Worm (Caenorhabditis elegans) whole organism, L3 larva: ENCODE results near the gene F14D2.15.

Source experiments
- ZK546.5 ChIP-seq: sonication (generic microtip); optimal IDR thresholded peaks from 2 replicates; lab custom pipeline; 2017; ENCODE audit warnings: missing biosample characterization, missing genetic modification characterization
- aly-2 ChIP-seq: fragments of 150-350 bp; optimal IDR thresholded peaks from 2 replicates; lab custom pipeline; 2014; ENCODE audit warnings: missing biosample characterization, missing genetic modification characterization
- ceh-16 ChIP-seq: sonication (generic microtip); optimal IDR thresholded peaks from 2 replicates; lab custom pipeline; 2017; ENCODE audit warnings: missing biosample characterization, missing genetic modification characterization
- ceh-28 ChIP-seq: fragments of 150-350 bp; optimal IDR thresholded peaks from 2 replicates; lab custom pipeline; 2014; ENCODE audit warnings: missing biosample characterization, missing genetic modification reagents, missing genetic modification characterization
- ceh-82 ChIP-seq: fragments of 150-350 bp; optimal IDR thresholded peaks from 2 replicates; lab custom pipeline; 2014; ENCODE audit warnings: missing biosample characterization, missing genetic modification characterization
- egl-27 ChIP-seq: sonication (generic microtip); optimal IDR thresholded peaks from 4 replicates; lab custom pipeline; 2017; ENCODE audit warnings: missing biosample characterization, missing genetic modification reagents, missing genetic modification characterization
- egl-5 ChIP-seq: fragments of 150-350 bp; optimal IDR thresholded peaks from 2 replicates; lab custom pipeline; 2017; ENCODE audit warnings: missing biosample characterization, missing genetic modification reagents, missing genetic modification characterization, inconsistent platforms
- elt-1 ChIP-seq: fragments of 150-350 bp; optimal IDR thresholded peaks from 2 replicates; lab custom pipeline; 2014; ENCODE audit warnings: missing biosample characterization, missing genetic modification characterization
- elt-2 ChIP-seq: sonication (generic microtip); optimal IDR thresholded peaks from 2 replicates; lab custom pipeline; 2016; ENCODE audit warnings: missing genetic modification reagents, mild to moderate bottlenecking, missing genetic modification characterization, missing compliant biosample characterization
- elt-3 ChIP-seq, 3 experiments: fragments of 150-350 bp in 1 of 3; sonication (generic microtip) in 2 of 3; optimal IDR thresholded peaks; 2 replicates in 2 of 3; 4 replicates in 1 of 3; lab custom pipeline; 2014 to 2017; ENCODE audit warnings: missing biosample characterization in 3 of 3, missing genetic modification characterization in 3 of 3
- eor-1 ChIP-seq, 2 experiments: fragments of 150-350 bp; optimal IDR thresholded peaks; 2 replicates each; lab custom pipeline; 2014 to 2018; ENCODE audit warnings: missing biosample characterization in 2 of 2, missing genetic modification characterization in 2 of 2
- fkh-10 ChIP-seq: sonication (generic microtip); optimal IDR thresholded peaks from 2 replicates; lab custom pipeline; 2017; ENCODE audit warnings: missing biosample characterization, missing genetic modification reagents, missing genetic modification characterization
- fkh-2 ChIP-seq: fragments of 150-350 bp; optimal IDR thresholded peaks from 2 replicates; lab custom pipeline; 2014; ENCODE audit warnings: missing biosample characterization, missing genetic modification reagents, missing genetic modification characterization
- fos-1 ChIP-seq: fragments of 150-350 bp; optimal IDR thresholded peaks from 2 replicates; lab custom pipeline; 2014; ENCODE audit warnings: missing biosample characterization, missing genetic modification characterization
- hmg-11 ChIP-seq: sonication (generic microtip); optimal IDR thresholded peaks from 2 replicates; lab custom pipeline; 2016; ENCODE audit warnings: missing genetic modification characterization, missing compliant biosample characterization
- lin-15B ChIP-seq: fragments of 150-350 bp; optimal IDR thresholded peaks from 2 replicates; lab custom pipeline; 2014; ENCODE audit warnings: missing biosample characterization, missing genetic modification characterization
- lin-39 ChIP-seq: fragments of 150-350 bp; optimal IDR thresholded peaks from 2 replicates; lab custom pipeline; 2018; ENCODE audit warnings: missing biosample characterization, missing genetic modification reagents, missing genetic modification characterization
- mdl-1 ChIP-seq: fragments of 150-350 bp; optimal IDR thresholded peaks from 2 replicates; lab custom pipeline; 2014; ENCODE audit warnings: missing biosample characterization, missing genetic modification characterization
- mml-1 ChIP-seq: fragments of 150-350 bp; sonication (generic microtip); optimal IDR thresholded peaks from 3 replicates; lab custom pipeline; 2014; ENCODE audit warnings: missing biosample characterization, missing genetic modification characterization
- nhr-12 ChIP-seq: fragments of 150-350 bp; optimal IDR thresholded peaks from 2 replicates; lab custom pipeline; 2014; ENCODE audit warnings: missing biosample characterization, missing genetic modification characterization
- nhr-23 ChIP-seq: fragments of 150-350 bp; optimal IDR thresholded peaks from 2 replicates; lab custom pipeline; 2014; ENCODE audit warnings: missing biosample characterization, missing genetic modification reagents, missing genetic modification characterization
- nhr-25 ChIP-seq: sonication (generic microtip); optimal IDR thresholded peaks from 2 replicates; lab custom pipeline; 2017; ENCODE audit warnings: missing biosample characterization, missing genetic modification characterization
- nhr-28 ChIP-seq: fragments of 150-350 bp; optimal IDR thresholded peaks from 2 replicates; lab custom pipeline; 2014; ENCODE audit warnings: missing biosample characterization, missing genetic modification characterization
- nhr-43 ChIP-seq: sonication (generic microtip); optimal IDR thresholded peaks from 2 replicates; lab custom pipeline; 2016; ENCODE audit warnings: mild to moderate bottlenecking, missing genetic modification characterization, missing compliant biosample characterization; ENCODE audit not compliant: poor library complexity, severe bottlenecking
- nhr-67 ChIP-seq: fragments of 150-350 bp; optimal IDR thresholded peaks from 2 replicates; lab custom pipeline; 2014; ENCODE audit warnings: missing biosample characterization, missing genetic modification characterization
- nhr-76 ChIP-seq: fragments of 150-350 bp; sonication (generic microtip); optimal IDR thresholded peaks from 5 replicates; lab custom pipeline; 2014; ENCODE audit warnings: missing biosample characterization, missing genetic modification characterization
- nhr-77 ChIP-seq: fragments of 150-350 bp; optimal IDR thresholded peaks from 2 replicates; lab custom pipeline; 2014; ENCODE audit warnings: missing biosample characterization, missing genetic modification characterization
- pha-4 ChIP-seq: fragments of 150-350 bp; optimal IDR thresholded peaks from 2 replicates; lab custom pipeline; 2014; ENCODE audit warnings: missing biosample characterization, missing genetic modification reagents, missing genetic modification characterization
- pqm-1 ChIP-seq: fragments of 150-350 bp; optimal IDR thresholded peaks from 2 replicates; lab custom pipeline; 2017; ENCODE audit warnings: missing biosample characterization, missing genetic modification characterization, inconsistent platforms
- skn-1 ChIP-seq: fragments of 150-350 bp; optimal IDR thresholded peaks from 2 replicates; lab custom pipeline; 2014; ENCODE audit warnings: missing biosample characterization, missing genetic modification characterization
- snpc-4 ChIP-seq: fragments of 150-350 bp; optimal IDR thresholded peaks from 2 replicates; lab custom pipeline; 2014; ENCODE audit warnings: missing biosample characterization, missing genetic modification characterization
- tbx-2 ChIP-seq: sonication (generic microtip); optimal IDR thresholded peaks from 2 replicates; lab custom pipeline; 2016; ENCODE audit warnings: mild to moderate bottlenecking, missing genetic modification characterization, missing compliant biosample characterization
- unc-39 ChIP-seq: sonication (generic microtip); optimal IDR thresholded peaks from 4 replicates; lab custom pipeline; 2017; ENCODE audit warnings: missing biosample characterization, missing genetic modification characterization
- unc-62 ChIP-seq: fragments of 150-350 bp; sonication (generic microtip); optimal IDR thresholded peaks from 4 replicates; lab custom pipeline; 2014; ENCODE audit warnings: missing biosample characterization, missing genetic modification reagents, missing genetic modification characterization
- zag-1 ChIP-seq: fragments of 150-350 bp; optimal IDR thresholded peaks from 2 replicates; lab custom pipeline; 2014; ENCODE audit warnings: missing biosample characterization, missing genetic modification characterization
- ztf-11 ChIP-seq: fragments of 150-350 bp; optimal IDR thresholded peaks from 2 replicates; lab custom pipeline; 2014; ENCODE audit warnings: missing biosample characterization, missing genetic modification characterization

Gene F14D2.15

ce11 chrII:3346328-3346780 is 2.7 kb upstream of the F14D2.15 start, which contains the start of gene bath-30:
bath-30 (minus strand) TSS chrII:3346378.
- TF ChIP-seq fos-1 (tag; lab: Kevin White, UChicago) = no peak
- no peak for TF ChIP-seq mdl-1 (tag; lab: Kevin White, UChicago)
- no peak for TF ChIP-seq fkh-10 (GFP tag; lab: Kevin White, UChicago)
- no peak for TF ChIP-seq tbx-2
- TF ChIP-seq egl-5 (tag; lab: Kevin White, UChicago) = no peak
- no peak for TF ChIP-seq nhr-12 (tag; lab: Kevin White, UChicago)

DNA sequence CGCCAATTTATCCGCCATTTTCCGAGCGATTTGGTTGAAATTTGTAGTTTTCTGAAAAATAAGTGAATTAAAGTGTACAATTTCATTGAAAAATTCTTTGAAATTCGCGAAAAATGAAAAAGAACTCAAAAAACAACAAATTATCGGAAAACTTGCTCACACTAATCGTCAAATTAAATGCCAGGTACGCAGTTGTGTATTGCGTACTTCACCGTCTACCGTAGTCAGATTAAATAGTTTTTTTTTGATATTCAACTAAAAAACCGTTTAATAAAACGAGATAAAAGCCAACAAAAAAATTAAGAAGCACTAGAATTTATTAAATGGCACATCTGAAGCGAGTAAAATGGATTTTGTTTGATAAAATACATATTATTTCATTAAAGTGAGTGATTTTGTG is 1.3 kb upstream of the F14D2.15 start, which contains the start of gene bath-28:
Gene bath-28, minus strand, starts transcription at position 51 of the 400 bp plus-strand sequence.
- TF ChIP-seq snpc-4 (no peak), nhr-28 (tag; lab: Kevin White, UChicago) (no peak), ztf-11 (tag; lab: Kevin White, UChicago) (no peak), zag-1 (tag; lab: Kevin White, UChicago) (no peak), tbx-2 (no peak), nhr-43 (no peak), pha-4 (tag; lab: Kevin White, UChicago) (no peak), ceh-82 (tag; lab: Kevin White, UChicago) (no peak), elt-1 (tag; lab: Kevin White, UChicago) (no peak), fkh-10 (GFP tag; lab: Kevin White, UChicago) (no peak), ceh-28 (tag; lab: Kevin White, UChicago) (no peak), eor-1 (tag; optimal IDR thresholded peaks at IDR 0.05; lab: Kevin White, UChicago) (no peak), nhr-23 (tag; lab: Kevin White, UChicago) (no peak)
- TF ChIP-seq, all 47 proteins: peak for 0

DNA sequence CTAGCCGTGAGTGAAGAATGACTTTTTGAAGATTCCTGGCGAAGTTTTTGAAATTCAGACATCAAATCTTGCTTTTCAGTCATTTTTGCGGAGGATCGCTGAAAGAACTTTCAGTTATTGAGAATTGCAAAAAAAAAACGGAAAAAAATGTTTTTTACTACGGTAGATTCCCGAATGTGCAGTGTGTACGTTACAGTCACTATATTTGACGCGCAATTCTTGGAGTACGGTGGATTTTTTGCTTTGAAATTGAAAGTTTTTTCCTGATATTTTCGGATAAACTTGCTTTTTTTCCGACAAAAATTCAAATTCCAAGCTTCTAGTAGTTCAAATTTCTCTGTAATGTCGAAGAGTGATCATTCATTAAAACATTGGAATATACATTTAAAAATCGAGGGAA is 1.6 kb downstream of the F14D2.15 start, which contains the start of gene F14D2.11:
Gene F14D2.11, minus strand, starts transcription at position 101 of the 400 bp plus-strand sequence.
- TF ChIP-seq hmg-11 (tag; lab: Kevin White, UChicago) (no peak), unc-39 (tag; lab: Kevin White, UChicago) (no peak), ceh-82 (tag; lab: Kevin White, UChicago) (no peak), nhr-76 (tag; lab: Kevin White, UChicago) (no peak), lin-39 (no peak), elt-2 (tag; lab: Kevin White, UChicago) (no peak), pha-4 (tag; lab: Kevin White, UChicago) (no peak), nhr-23 (tag; lab: Kevin White, UChicago) (no peak), zag-1 (tag; lab: Kevin White, UChicago) (no peak), ceh-28 (tag; lab: Kevin White, UChicago) (no peak), nhr-43 (no peak), egl-27 (tag; lab: Kevin White, UChicago) (no peak), nhr-28 (tag; lab: Kevin White, UChicago) (no peak), lin-15B (tag; lab: Kevin White, UChicago) (no peak), fkh-2 (tag; lab: Kevin White, UChicago) (no peak), tbx-2 (no peak), nhr-67 (tag; lab: Kevin White, UChicago) (no peak), mdl-1 (tag; lab: Kevin White, UChicago) (no peak)

ce11 chrII:3340818-3341217 is 2.8 kb downstream of the F14D2.15 start:
- TF ChIP-seq ZK546.5 (tag; lab: Kevin White, UChicago) = no peak
- no peak for TF ChIP-seq ceh-16
- no peak for TF ChIP-seq nhr-23 (tag; lab: Kevin White, UChicago)
- no peak for TF ChIP-seq mdl-1 (tag; lab: Kevin White, UChicago)
- TF ChIP-seq nhr-12 (tag; lab: Kevin White, UChicago) = no peak
- TF ChIP-seq ceh-82 (tag; lab: Kevin White, UChicago) = no peak
- no peak for TF ChIP-seq zag-1 (tag; lab: Kevin White, UChicago)
- TF ChIP-seq nhr-28 (tag; lab: Kevin White, UChicago) = no peak
- TF ChIP-seq nhr-77 (tag; lab: Kevin White, UChicago) = no peak
- no peak for TF ChIP-seq tbx-2
- TF ChIP-seq snpc-4 = no peak
- no peak for TF ChIP-seq skn-1

ce11 chrII:3340251-3340650 is 3.4 kb downstream of the F14D2.15 start, which contains the start of gene F14D2.5:
F14D2.5 (plus strand) TSS chrII:3340551.
- TF ChIP-seq mml-1 (no peak), nhr-25 (no peak), unc-62 (GFP tag; lab: Kevin White, UChicago) (no peak), hmg-11 (tag; lab: Kevin White, UChicago) (no peak), fos-1 (tag; lab: Kevin White, UChicago) (no peak), elt-3 (tag; optimal IDR thresholded peaks at IDR 0.05; lab: Kevin White, UChicago) (no peak), aly-2 (no peak), pqm-1 (tag; lab: Kevin White, UChicago) (no peak), lin-15B (tag; lab: Kevin White, UChicago) (no peak), nhr-12 (tag; lab: Kevin White, UChicago) (no peak)
